Fruit fly (Drosophila melanogaster): ENCODE measurements around the gene vrs.

vrs gene

DNA sequence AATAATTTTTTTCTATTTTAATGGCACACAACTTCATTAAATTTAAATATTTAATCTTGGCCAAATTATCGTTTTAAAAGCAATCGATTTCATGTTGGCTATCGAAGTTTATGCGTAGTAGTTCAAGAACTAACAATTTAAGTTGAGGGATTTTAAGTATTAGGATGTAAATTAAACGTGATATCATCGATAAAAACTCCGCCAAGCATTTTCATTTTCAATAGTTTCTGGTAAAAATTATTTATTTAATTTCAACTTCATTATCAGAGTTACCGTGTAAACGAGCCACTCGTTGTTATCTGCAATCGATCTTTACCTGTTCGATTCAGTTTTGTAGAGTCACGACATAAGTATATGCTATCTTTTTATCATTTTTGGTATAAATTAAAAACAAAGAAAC is 44.5 kb upstream of the vrs start (continued):
- peak; percentile 93 for TF ChIP-seq Usf (GFP tag; optimal IDR thresholded peaks at IDR 0.05)
- peak; percentile 98 for TF ChIP-seq CrebB (tag; optimal IDR thresholded peaks at IDR 0.05)
- TF ChIP-seq CoRest (tag; optimal IDR thresholded peaks at IDR 0.05), result peak; percentile 99
- TF ChIP-seq B-H1 (GFP tag; IDR thresholded peaks at IDR 0.05), result peak; percentile 93; the same call in 2 of the 3 replicates
- peak; percentile 95 for TF ChIP-seq CG15514 (GFP tag; optimal IDR thresholded peaks at IDR 0.05)
- TF ChIP-seq Asciz (GFP tag; optimal IDR thresholded peaks at IDR 0.05), result peak; percentile 98
- peak; percentile 99 for TF ChIP-seq CG18599 (GFP tag; optimal IDR thresholded peaks at IDR 0.05)
- peak; percentile 92 for TF ChIP-seq peb (GFP tag; IDR thresholded peaks at IDR 0.05)
- peak; percentile 93 for TF ChIP-seq esg (GFP tag; conservative IDR thresholded peaks at IDR 0.05)
- peak; percentile 98 for TF ChIP-seq CG17328 (GFP tag; IDR thresholded peaks at IDR 0.05)
- peak; percentile 99 for TF ChIP-seq NC2β (GFP tag; optimal IDR thresholded peaks at IDR 0.05)
- peak; percentile 98 for TF ChIP-seq CG17912 (GFP tag; optimal IDR thresholded peaks at IDR 0.05)
- peak; percentile 97 for TF ChIP-seq emc (GFP tag; optimal IDR thresholded peaks at IDR 0.05)
- peak; percentile 97 for TF ChIP-seq Rfx (GFP tag; IDR thresholded peaks at IDR 0.05)
- peak; percentile 87 for TF ChIP-seq pros (GFP tag; optimal IDR thresholded peaks at IDR 0.05)
- peak; percentile 99 for TF ChIP-seq CG4424 (GFP tag; optimal IDR thresholded peaks at IDR 0.05)
- TF ChIP-seq dm (GFP tag; optimal IDR thresholded peaks at IDR 0.05), result peak; percentile 85
- TF ChIP-seq NK7.1 (GFP tag; optimal IDR thresholded peaks at IDR 0.05), result peak; percentile 95
- no peak for TF ChIP-seq tna (GFP tag; IDR thresholded peaks at IDR 0.05; ENCODE audit: partially characterized antibody)
- peak; percentile 96 for TF ChIP-seq CG1529 (GFP tag; optimal IDR thresholded peaks at IDR 0.05)
- TF ChIP-seq CG32767 (GFP tag; IDR thresholded peaks at IDR 0.05), result peak; percentile 93
- TF ChIP-seq CG11723 (GFP tag; optimal IDR thresholded peaks at IDR 0.05), result peak; percentile 94
- TF ChIP-seq kah (GFP tag; optimal IDR thresholded peaks at IDR 0.05), result peak; percentile 97
- peak; percentile 94 for TF ChIP-seq ase (GFP tag; IDR thresholded peaks at IDR 0.05)
- peak; percentile 93 for TF ChIP-seq jing (GFP tag; optimal IDR thresholded peaks at IDR 0.05)
- TF ChIP-seq hth (optimal IDR thresholded peaks at IDR 0.05), result no peak
- peak; percentile 95 for TF ChIP-seq CG11696 (GFP tag; IDR thresholded peaks at IDR 0.05)
- peak; percentile 86 for TF ChIP-seq Antp (GFP tag; optimal IDR thresholded peaks at IDR 0.05)
- peak; percentile 97 for TF ChIP-seq CG14014 (GFP tag; IDR thresholded peaks at IDR 0.05)
- peak; percentile 94 for TF ChIP-seq maf-S (GFP tag; optimal IDR thresholded peaks at IDR 0.05)
- TF ChIP-seq Hmx (GFP tag; optimal IDR thresholded peaks at IDR 0.05), result peak; percentile 87
- peak; percentile 91 for TF ChIP-seq CG9609 (GFP tag; optimal IDR thresholded peaks at IDR 0.05)
- TF ChIP-seq toy (GFP tag; IDR thresholded peaks at IDR 0.05), result peak; percentile 84
- peak; percentile 39 for TF ChIP-seq zf30C (GFP tag; optimal IDR thresholded peaks at IDR 0.05)
- peak; percentile 98 for TF ChIP-seq Sox102F (GFP tag; optimal IDR thresholded peaks at IDR 0.05)
- TF ChIP-seq CTCF (GFP tag; optimal IDR thresholded peaks at IDR 0.05), result peak; percentile 70
- TF ChIP-seq CG14667 (GFP tag; IDR thresholded peaks at IDR 0.05), result peak; percentile 84
- TF ChIP-seq vfl (GFP tag; optimal IDR thresholded peaks at IDR 0.05), result peak; percentile 93
- TF ChIP-seq ab (GFP tag; optimal IDR thresholded peaks at IDR 0.05), result peak; percentile 73
- TF ChIP-seq danr (GFP tag; IDR thresholded peaks at IDR 0.05), result peak; percentile 87; the same call in 1 of the 2 replicates
- TF ChIP-seq Deaf1 (tag; optimal IDR thresholded peaks at IDR 0.05), result peak; percentile 91
- TF ChIP-seq CG17361 (GFP tag; IDR thresholded peaks at IDR 0.05), result peak; percentile 98
- peak; percentile 86 for TF ChIP-seq rib (GFP tag; IDR thresholded peaks at IDR 0.05)
- peak; percentile 98 for TF ChIP-seq gsb-n (tag; optimal IDR thresholded peaks at IDR 0.05)
- peak; percentile 98 for TF ChIP-seq CG12769 (tag; optimal IDR thresholded peaks at IDR 0.05)
- peak; percentile 88 for TF ChIP-seq sd (tag; optimal IDR thresholded peaks at IDR 0.05)
- TF ChIP-seq CG7786 (GFP tag; optimal IDR thresholded peaks at IDR 0.05), result peak; percentile 89
- peak; percentile 99 for TF ChIP-seq stwl (tag; optimal IDR thresholded peaks at IDR 0.05)
- peak; percentile 94 for TF ChIP-seq Abd-B (GFP tag; optimal IDR thresholded peaks at IDR 0.05)
- no peak for TF ChIP-seq unc-4 (GFP tag; IDR thresholded peaks at IDR 0.05; ENCODE audit: partially characterized antibody)
- no peak for TF ChIP-seq inv (GFP tag; IDR thresholded peaks at IDR 0.05; ENCODE audit: partially characterized antibody)
- TF ChIP-seq ci (GFP tag; IDR thresholded peaks at IDR 0.05), result peak; percentile 99
